Worm (Caenorhabditis elegans) whole organism, L2 larva: Measurements from ENCODE around the gene mib-1.

Experiments
- C34F6.9 ChIP-seq: fragments of 150-350 bp; optimal IDR thresholded peaks from 2 replicates; lab custom pipeline; 2014; ENCODE audit warnings: missing biosample characterization, missing genetic modification characterization
- F13H6.1 ChIP-seq: sonication (generic microtip); optimal IDR thresholded peaks from 2 replicates; lab custom pipeline; 2016; ENCODE audit warnings: missing genetic modification characterization, missing compliant biosample characterization
- R02D3.7 ChIP-seq: fragments of 150-350 bp; optimal IDR thresholded peaks from 2 replicates; lab custom pipeline; 2014; ENCODE audit warnings: missing biosample characterization, missing genetic modification characterization
- Y55F3AM.14 ChIP-seq: fragments of 200-800 bp; sonication (Bioruptor generic); optimal IDR thresholded peaks from 2 replicates; lab custom pipeline; 2018; ENCODE audit warnings: mild to moderate bottlenecking, missing genetic modification characterization, missing compliant biosample characterization
- alr-1 ChIP-seq: fragments of 150-350 bp; optimal IDR thresholded peaks from 2 replicates; lab custom pipeline; 2014; ENCODE audit warnings: missing biosample characterization, missing genetic modification characterization
- ama-1 ChIP-seq: fragments of 150-350 bp; optimal IDR thresholded peaks from 2 replicates; lab custom pipeline; 2018; ENCODE audit warnings: inconsistent platforms
- ceh-16 ChIP-seq: fragments of 150-350 bp; optimal IDR thresholded peaks from 2 replicates; lab custom pipeline; 2014; ENCODE audit warnings: missing biosample characterization, missing genetic modification characterization
- crh-2 ChIP-seq: sonication (generic microtip); optimal IDR thresholded peaks from 2 replicates; lab custom pipeline; 2017; ENCODE audit warnings: missing biosample characterization, missing genetic modification characterization
- dmd-4 ChIP-seq: sonication (generic microtip); optimal IDR thresholded peaks from 2 replicates; lab custom pipeline; 2017; ENCODE audit warnings: missing biosample characterization, missing genetic modification characterization
- fos-1 ChIP-seq: fragments of 150-350 bp; optimal IDR thresholded peaks from 2 replicates; lab custom pipeline; 2014; ENCODE audit warnings: missing biosample characterization, missing genetic modification characterization
- gmeb-1 ChIP-seq: fragments of 150-350 bp; optimal IDR thresholded peaks from 2 replicates; lab custom pipeline; 2014; ENCODE audit warnings: missing biosample characterization, missing genetic modification characterization
- lin-11 ChIP-seq: fragments of 150-350 bp; sonication (generic microtip); optimal IDR thresholded peaks from 2 replicates; lab custom pipeline; 2014; ENCODE audit warnings: missing biosample characterization, missing genetic modification characterization, inconsistent platforms, mixed read lengths
- lin-13 ChIP-seq: fragments of 150-350 bp; optimal IDR thresholded peaks from 2 replicates; lab custom pipeline; 2014; ENCODE audit warnings: missing biosample characterization, missing genetic modification reagents, missing genetic modification characterization
- lin-39 ChIP-seq: fragments of 150-350 bp; optimal IDR thresholded peaks from 2 replicates; lab custom pipeline; 2014; ENCODE audit warnings: missing biosample characterization, missing genetic modification reagents, missing genetic modification characterization
- lsy-2 ChIP-seq, 2 experiments: fragments of 150-350 bp in 1 of 2; sonication (generic microtip) in 1 of 2; optimal IDR thresholded peaks; 2 replicates each; lab custom pipeline; 2014 to 2017; ENCODE audit warnings: missing biosample characterization in 2 of 2, missing genetic modification characterization in 2 of 2
- mab-5 ChIP-seq: fragments of 150-350 bp; optimal IDR thresholded peaks from 2 replicates; lab custom pipeline; 2014; ENCODE audit warnings: missing biosample characterization, missing genetic modification characterization
- mbf-1 ChIP-seq: sonication (generic microtip); optimal IDR thresholded peaks from 2 replicates; lab custom pipeline; 2017; ENCODE audit warnings: missing biosample characterization, missing genetic modification characterization
- mdl-1 ChIP-seq, 2 experiments: fragments of 150-350 bp in 1 of 2; sonication (generic microtip) in 1 of 2; optimal IDR thresholded peaks; 2 replicates each; lab custom pipeline; 2017; ENCODE audit warnings: missing biosample characterization in 2 of 2, missing genetic modification characterization in 2 of 2
- nhr-11 ChIP-seq: fragments of 150-350 bp; optimal IDR thresholded peaks from 2 replicates; lab custom pipeline; 2014; ENCODE audit warnings: missing biosample characterization, missing genetic modification characterization
- nhr-12 ChIP-seq: fragments of 150-350 bp; optimal IDR thresholded peaks from 2 replicates; lab custom pipeline; 2014; ENCODE audit warnings: missing biosample characterization, missing genetic modification characterization
- nhr-129 ChIP-seq: fragments of 150-350 bp; optimal IDR thresholded peaks from 2 replicates; lab custom pipeline; 2014; ENCODE audit warnings: missing biosample characterization, missing genetic modification characterization
- nhr-21 ChIP-seq: fragments of 150-350 bp; optimal IDR thresholded peaks from 2 replicates; lab custom pipeline; 2014; ENCODE audit warnings: missing biosample characterization, missing genetic modification characterization
- nhr-23 ChIP-seq: fragments of 150-350 bp; optimal IDR thresholded peaks from 2 replicates; lab custom pipeline; 2014; ENCODE audit warnings: missing biosample characterization, missing genetic modification reagents, missing genetic modification characterization
- nhr-237 ChIP-seq: fragments of 150-350 bp; optimal IDR thresholded peaks from 2 replicates; lab custom pipeline; 2014; ENCODE audit warnings: missing biosample characterization, missing genetic modification characterization
- nhr-25 ChIP-seq: fragments of 150-350 bp; sonication (generic microtip); optimal IDR thresholded peaks from 3 replicates; lab custom pipeline; 2014; ENCODE audit warnings: missing biosample characterization, missing genetic modification characterization
- nhr-6 ChIP-seq: fragments of 150-350 bp; optimal IDR thresholded peaks from 2 replicates; lab custom pipeline; 2014; ENCODE audit warnings: missing biosample characterization, missing genetic modification characterization
- nhr-77 ChIP-seq: fragments of 150-350 bp; optimal IDR thresholded peaks from 2 replicates; lab custom pipeline; 2014; ENCODE audit warnings: missing biosample characterization, missing genetic modification characterization
- sem-4 ChIP-seq: fragments of 150-350 bp; optimal IDR thresholded peaks from 2 replicates; lab custom pipeline; 2014; ENCODE audit warnings: missing biosample characterization, missing genetic modification reagents, missing genetic modification characterization
- sma-3 ChIP-seq: sonication (generic microtip); optimal IDR thresholded peaks from 2 replicates; lab custom pipeline; 2016; ENCODE audit warnings: missing genetic modification reagents, missing genetic modification characterization, missing compliant biosample characterization
- unc-39 ChIP-seq: fragments of 150-350 bp; optimal IDR thresholded peaks from 2 replicates; lab custom pipeline; 2014; ENCODE audit warnings: missing biosample characterization, missing genetic modification characterization
- unc-55 ChIP-seq: fragments of 150-350 bp; sonication (generic microtip); optimal IDR thresholded peaks from 3 replicates; lab custom pipeline; 2014; ENCODE audit warnings: missing biosample characterization, missing genetic modification reagents, missing genetic modification characterization
- unc-62 ChIP-seq: fragments of 150-350 bp; optimal IDR thresholded peaks from 2 replicates; lab custom pipeline; 2014; ENCODE audit warnings: missing biosample characterization, missing genetic modification reagents, missing genetic modification characterization
- zag-1 ChIP-seq: fragments of 150-350 bp; optimal IDR thresholded peaks from 2 replicates; lab custom pipeline; 2014; ENCODE audit warnings: missing biosample characterization, missing genetic modification characterization
- ztf-1 ChIP-seq: fragments of 200-800 bp; sonication (Bioruptor generic); conservative IDR thresholded peaks from 2 replicates; pipeline ENCODE4 v1.3.6; 2022; ENCODE audit warnings: missing genetic modification characterization, missing compliant biosample characterization
- ztf-4 ChIP-seq: fragments of 150-350 bp; optimal IDR thresholded peaks from 2 replicates; lab custom pipeline; 2014; ENCODE audit warnings: missing biosample characterization, missing genetic modification characterization

Gene mib-1

ce11 chrIII:11334346-11334745 lies 43.9 kb upstream of the mib-1 start:
- TF ChIP-seq C34F6.9 (peak; percentile 66), zag-1 (peak; percentile 43), ceh-16 (no peak), F13H6.1 (tag; lab: Kevin White, UChicago) (peak; percentile 23), nhr-129 (peak; percentile 53), unc-55 (peak; percentile 75), lsy-2 (tag; optimal IDR thresholded peaks at IDR 0.05; lab: Kevin White, UChicago) (peak in 1 of 2 experiments; percentile 53), crh-2 (tag; lab: Kevin White, UChicago) (peak; percentile 18), alr-1 (no peak), sem-4 (tag; lab: Kevin White, UChicago) (peak; percentile 57), nhr-23 (tag; lab: Kevin White, UChicago) (no peak), mdl-1 (tag; optimal IDR thresholded peaks at IDR 0.05; lab: Kevin White, UChicago) (peak in 1 of 2 experiments; percentile 6), fos-1 (no peak), nhr-6 (tag; lab: Kevin White, UChicago) (no peak)

ce11 chrIII:11333032-11333732 lies 42.7 kb upstream of the mib-1 start, which contains the start of gene T28D6.5:
TSS of gene T28D6.5 (plus strand) at chrIII:11333682.
- TF ChIP-seq nhr-12 (tag; lab: Kevin White, UChicago) (no peak), zag-1 (peak; percentile 8), mab-5 (tag; lab: Kevin White, UChicago) (no peak), lin-13 (GFP tag; lab: Kevin White, UChicago) (no peak), ama-1 (lab: Kevin White, UChicago) (no peak), mdl-1 (tag; optimal IDR thresholded peaks at IDR 0.05; lab: Kevin White, UChicago) (no peak), unc-39 (tag; lab: Kevin White, UChicago) (no peak)

- TF ChIP-seq fos-1 (no peak), unc-55 (peak; percentile 70)
These were observed 41.8 kb upstream of the mib-1 start for ce11 chrIII:11332306-11332705.

- TF ChIP-seq ztf-1 = no peak
- TF ChIP-seq R02D3.7 = no peak
- TF ChIP-seq nhr-129 = no peak
- TF ChIP-seq mdl-1 (tag; optimal IDR thresholded peaks at IDR 0.05; lab: Kevin White, UChicago) = no peak
- no peak for TF ChIP-seq nhr-237 (tag; lab: Kevin White, UChicago)
- TF ChIP-seq ama-1 (lab: Kevin White, UChicago) = no peak
- no peak for TF ChIP-seq nhr-11
- TF ChIP-seq lsy-2 (tag; optimal IDR thresholded peaks at IDR 0.05; lab: Kevin White, UChicago) = no peak
- TF ChIP-seq sma-3 (GFP tag; lab: Kevin White, UChicago) = no peak
- TF ChIP-seq C34F6.9 = no peak
- TF ChIP-seq alr-1 = no peak
- TF ChIP-seq lin-39 (tag; lab: Kevin White, UChicago) = no peak
- TF ChIP-seq unc-62 (GFP tag; lab: Kevin White, UChicago) = no peak
- TF ChIP-seq mbf-1 (tag; lab: Kevin White, UChicago) = no peak
- no peak for TF ChIP-seq dmd-4 (tag; lab: Kevin White, UChicago)
These were observed 33.6 kb upstream of the mib-1 start for ce11 chrIII:11324093-11324492.

- no peak for TF ChIP-seq mab-5 (tag; lab: Kevin White, UChicago)
These were observed 27.7 kb upstream of the mib-1 start, which contains the start of gene teg-1 for ce11 chrIII:11318131-11318530. TSS of gene teg-1 (minus strand) at chrIII:11318231.

- peak; percentile 81 for TF ChIP-seq unc-55
- no peak for TF ChIP-seq ztf-4 (tag; lab: Kevin White, UChicago)
- TF ChIP-seq nhr-11 = no peak
- peak; percentile 70 to 83 for TF ChIP-seq lsy-2 (tag; optimal IDR thresholded peaks at IDR 0.05; lab: Kevin White, UChicago)
- TF ChIP-seq nhr-129 = peak; percentile 72
- peak; percentile 45 for TF ChIP-seq Y55F3AM.14 (GFP tag; lab: Kevin White, UChicago)
- peak; percentile 57 for TF ChIP-seq lin-11 (tag; lab: Kevin White, UChicago)
- TF ChIP-seq nhr-21 (tag; lab: Kevin White, UChicago) = peak; percentile 26
- peak; percentile 86 for TF ChIP-seq C34F6.9
- TF ChIP-seq nhr-237 (tag; lab: Kevin White, UChicago) = peak; percentile 28
- peak; percentile 88 for TF ChIP-seq sma-3 (GFP tag; lab: Kevin White, UChicago)
- TF ChIP-seq nhr-25 (tag; lab: Kevin White, UChicago) = peak; percentile 49
- TF ChIP-seq fos-1 = peak; percentile 1
- no peak for TF ChIP-seq nhr-77 (tag; lab: Kevin White, UChicago)
- TF ChIP-seq mab-5 (tag; lab: Kevin White, UChicago) = peak; percentile 25
- peak; percentile 66 for TF ChIP-seq lin-13 (GFP tag; lab: Kevin White, UChicago)
- TF ChIP-seq unc-62 (GFP tag; lab: Kevin White, UChicago) = no peak
- peak; percentile 69 for TF ChIP-seq crh-2 (tag; lab: Kevin White, UChicago)
- TF ChIP-seq F13H6.1 (tag; lab: Kevin White, UChicago) = peak; percentile 73
- peak; percentile 89 for TF ChIP-seq gmeb-1 (tag; lab: Kevin White, UChicago)
- TF ChIP-seq, all 48 proteins: peak for 16
These were observed 26.7 kb upstream of the mib-1 start, which contains the start of gene mcm-10 for ce11 chrIII:11317164-11317620. TSS of gene mcm-10 (plus strand) at chrIII:11317570.
